Fruit fly (Drosophila melanogaster) whole organism, prepupa: ENCODE measurements around the gene CG12224.

ENCODE experiments used
- CG4318 ChIP-seq: fragments of 200-800 bp; sonication (Bioruptor generic); optimal IDR thresholded peaks from 3 replicates; lab custom pipeline; 2017; ENCODE audit warnings: missing biosample characterization, mild to moderate bottlenecking, missing genetic modification characterization
- OdsH ChIP-seq: fragments of 200-800 bp; sonication (Bioruptor generic); optimal IDR thresholded peaks from 3 replicates; lab custom pipeline; 2016; ENCODE audit warnings: missing biosample characterization, missing genetic modification characterization

DNA sequence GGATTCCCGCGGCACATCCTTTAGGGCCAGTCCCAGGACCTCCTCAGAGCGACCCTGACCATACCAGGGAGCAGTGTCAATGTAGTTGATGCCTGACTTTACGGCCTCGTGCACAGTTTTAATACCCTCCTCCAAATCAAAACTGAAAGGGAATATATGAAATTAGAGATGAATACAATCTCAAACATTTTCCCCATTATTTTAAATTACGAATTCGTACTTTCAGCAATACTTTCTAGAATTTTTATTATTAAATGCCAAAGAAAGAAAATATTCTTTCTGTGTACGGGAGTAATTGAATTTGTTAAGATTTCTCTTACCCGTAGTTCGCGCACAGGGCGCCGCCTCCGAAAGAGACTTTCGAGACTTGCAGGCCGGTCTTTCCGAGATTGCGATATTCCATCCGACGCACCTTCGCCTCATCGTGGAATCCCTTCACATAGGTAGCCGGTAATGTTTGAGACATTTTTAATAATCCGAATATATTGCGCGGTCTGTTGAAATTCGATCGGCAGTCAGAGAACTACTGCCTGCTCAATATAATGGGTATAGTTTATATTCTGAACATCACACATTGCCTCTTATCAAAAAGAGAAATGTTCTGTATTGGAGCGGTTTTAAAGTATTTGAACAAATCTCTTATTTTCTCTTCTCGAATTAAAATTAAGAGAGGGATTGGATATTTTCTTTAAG is 1.8 kb downstream of the CG12224 start, which contains the start of gene CG18547:
- peak; percentile 48 for TF ChIP-seq OdsH (GFP tag; lab: Kevin White, UChicago)
- no peak for TF ChIP-seq CG4318 (GFP tag; lab: Kevin White, UChicago)
